Worm (Caenorhabditis elegans): ENCODE results near the gene unc-22.

The unc-22 gene

ce11 chrIV:12010859-12011258 lies at the start of gene unc-22, which contains the start of gene ZK617.26:
TSS of gene unc-22 (minus strand) at chrIV:12011007.
TSS of gene ZK617.26 (minus strand) at chrIV:12010959.
- no peak for TF ChIP-seq unc-62 (GFP tag; optimal IDR thresholded peaks at IDR 0.05)

- TF ChIP-seq unc-62 (GFP tag; optimal IDR thresholded peaks at IDR 0.05): no peak
Observed at ce11 chrIV:12057508-12057907, 46.7 kb upstream of the unc-22 start, which contains the start of gene K08E4.3. TSS of gene K08E4.3 (plus strand) at chrIV:12057742.

- TF ChIP-seq unc-62 (GFP tag; optimal IDR thresholded peaks at IDR 0.05): no peak
Observed at ce11 chrIV:12056603-12057002, 45.8 kb upstream of the unc-22 start, which contains the start of gene K08E4.2. TSS of gene K08E4.2 (minus strand) at chrIV:12056656.

ce11 chrIV:12052461-12052860 lies 41.7 kb upstream of the unc-22 start:
- TF ChIP-seq unc-62 (GFP tag; optimal IDR thresholded peaks at IDR 0.05): no peak

ce11 chrIV:12051049-12051792 lies 40.4 kb upstream of the unc-22 start, which contains the start of the genes bre-5 and spt-5:
TSS of gene bre-5 (minus strand) at chrIV:12051215.
TSS of gene spt-5 (plus strand) at chrIV:12051491.
- TF ChIP-seq unc-62 (GFP tag; optimal IDR thresholded peaks at IDR 0.05): no peak

- TF ChIP-seq unc-62 (GFP tag; optimal IDR thresholded peaks at IDR 0.05): no peak
Observed at ce11 chrIV:12047552-12048347, 36.9 kb upstream of the unc-22 start, which contains the start of gene T12G3.4. TSS of gene T12G3.4 (plus strand) at chrIV:12048256.

- no peak for TF ChIP-seq unc-62 (GFP tag; optimal IDR thresholded peaks at IDR 0.05)
Observed at ce11 chrIV:12046524-12047203, 35.9 kb upstream of the unc-22 start, which contains the start of gene T12G3.2. TSS of gene T12G3.2 (minus strand) at chrIV:12046967.

- no peak for TF ChIP-seq unc-62 (GFP tag; optimal IDR thresholded peaks at IDR 0.05)
Observed at ce11 chrIV:12044844-12045738, 34.3 kb upstream of the unc-22 start.

- no peak for TF ChIP-seq unc-62 (GFP tag; optimal IDR thresholded peaks at IDR 0.05)
Observed at ce11 chrIV:12043054-12043453, 32.2 kb upstream of the unc-22 start.

ce11 chrIV:12040431-12040830 lies 29.6 kb upstream of the unc-22 start:
- no peak for TF ChIP-seq unc-62 (GFP tag; optimal IDR thresholded peaks at IDR 0.05)

- no peak for TF ChIP-seq unc-62 (GFP tag; optimal IDR thresholded peaks at IDR 0.05)
Observed at ce11 chrIV:12036924-12037323, 26.1 kb upstream of the unc-22 start.

- TF ChIP-seq unc-62 (GFP tag; optimal IDR thresholded peaks at IDR 0.05): no peak
Observed at ce11 chrIV:12035422-12035821, 24.6 kb upstream of the unc-22 start.

- no peak for TF ChIP-seq unc-62 (GFP tag; optimal IDR thresholded peaks at IDR 0.05)
Observed at ce11 chrIV:12034776-12035175, 24.0 kb upstream of the unc-22 start.

- no peak for TF ChIP-seq unc-62 (GFP tag; optimal IDR thresholded peaks at IDR 0.05)
Observed at ce11 chrIV:12033985-12034384, 23.2 kb upstream of the unc-22 start, which contains the start of gene sqst-1. TSS of gene sqst-1 (plus strand) at chrIV:12034282.

ce11 chrIV:12032383-12032782 lies 21.6 kb upstream of the unc-22 start:
- no peak for TF ChIP-seq unc-62 (GFP tag; optimal IDR thresholded peaks at IDR 0.05)
